Worm (Caenorhabditis elegans) whole organism, midembryonic: ENCODE results near the gene crh-1.
A peak's percentile ranks its signal among the peaks of the same experiment; 100 is the strongest.

Experiments
- T22C8.4 ChIP-seq: fragments of 200-800 bp; sonication (Bioruptor generic); IDR thresholded peaks from 2 replicates; pipeline ENCODE4 v1.3.6; 2022; ENCODE audit warnings: missing genetic modification characterization, missing compliant biosample characterization
- cog-1 ChIP-seq: sonication (generic microtip); optimal IDR thresholded peaks from 2 replicates; lab custom pipeline; 2016; ENCODE audit warnings: missing genetic modification characterization, missing compliant biosample characterization
- flt-1 ChIP-seq: fragments of 200-800 bp; sonication (Bioruptor generic); IDR thresholded peaks from 2 replicates; pipeline ENCODE4 v1.3.6; 2022; ENCODE audit warnings: missing genetic modification characterization, missing compliant biosample characterization
- klf-2 ChIP-seq: fragments of 200-800 bp; sonication (Bioruptor generic); conservative IDR thresholded peaks from 2 replicates; pipeline ENCODE4 v1.3.6; 2022; ENCODE audit warnings: missing genetic modification reagents, missing genetic modification characterization, missing compliant biosample characterization
- med-1 ChIP-seq: sonication (generic microtip); optimal IDR thresholded peaks from 2 replicates; lab custom pipeline; 2017; ENCODE audit warnings: missing genetic modification characterization, mild to moderate bottlenecking, missing compliant biosample characterization, antibody characterized with exemption, missing genetic modification reagents; ENCODE audit not compliant: insufficient read depth
- ref-1 ChIP-seq: fragments of 200-800 bp; sonication (Bioruptor generic); conservative IDR thresholded peaks from 2 replicates; pipeline ENCODE4 v1.3.6; 2022; ENCODE audit warnings: missing genetic modification reagents, missing genetic modification characterization, missing compliant biosample characterization
- tab-1 ChIP-seq: fragments of 200-800 bp; sonication (Bioruptor generic); IDR thresholded peaks from 2 replicates; pipeline ENCODE4 v1.3.6; 2022; ENCODE audit warnings: missing genetic modification characterization, missing compliant biosample characterization
- ztf-23 ChIP-seq: fragments of 200-800 bp; sonication (Bioruptor generic); IDR thresholded peaks from 2 replicates; pipeline ENCODE4 v1.3.6; 2022; ENCODE audit warnings: missing genetic modification reagents, missing genetic modification characterization, missing compliant biosample characterization
- ztf-29 ChIP-seq: fragments of 200-800 bp; sonication (Bioruptor generic); IDR thresholded peaks from 2 replicates; pipeline ENCODE4 v1.3.6; 2022; ENCODE audit warnings: missing genetic modification reagents, missing genetic modification characterization, missing compliant biosample characterization

crh-1 gene

ce11 chrIII:11657185-11657817 lies at the start of gene crh-1:
Gene crh-1 (plus strand): TSS chrIII:11657767.
- TF ChIP-seq cog-1 (peak; percentile 2), flt-1 (no peak)

DNA sequence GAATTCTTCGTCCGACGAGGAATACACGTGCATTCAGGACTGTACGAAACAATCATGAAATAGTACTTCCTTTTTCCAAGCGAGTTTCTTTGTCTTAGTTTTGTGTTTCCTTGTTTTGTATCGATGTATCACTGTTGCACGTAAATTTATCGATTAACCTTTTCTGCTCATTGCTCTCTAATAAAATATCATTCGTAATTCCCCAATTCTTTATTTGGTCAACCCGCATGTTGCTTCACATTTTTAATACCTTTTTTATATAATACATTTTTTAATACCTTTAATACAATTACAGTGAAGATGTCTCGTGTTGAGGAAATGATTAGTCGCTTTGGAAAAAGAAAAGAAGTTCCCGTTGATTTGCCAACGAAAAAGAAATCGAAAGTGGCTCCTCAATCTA lies 49.7 kb upstream of the crh-1 start, which contains the start of gene Y66D12A.1:
Gene Y66D12A.1, plus strand, starts transcription at position 301 of the 400 bp plus-strand sequence.
- TF ChIP-seq klf-2 (GFP tag; lab: Robert Waterston, UW), result no peak
- no peak for TF ChIP-seq cog-1

DNA sequence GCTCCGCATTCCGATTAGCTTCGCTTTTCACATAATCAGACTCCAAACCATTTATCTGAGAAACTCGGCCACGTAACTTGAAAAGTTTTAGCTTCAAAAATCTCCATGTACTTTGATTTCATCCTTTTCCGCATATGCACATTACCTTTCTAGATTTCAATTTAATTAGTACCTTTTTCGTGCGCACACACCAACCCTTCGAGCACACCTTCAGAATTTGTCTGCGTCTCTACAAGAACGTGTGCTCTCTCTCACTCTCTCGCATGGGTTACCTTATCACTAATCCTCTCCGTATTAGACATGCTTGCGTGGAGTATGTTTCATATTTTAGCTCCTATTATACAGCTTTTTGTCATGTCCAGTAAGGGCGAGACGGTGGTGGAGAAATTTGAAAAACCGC lies 48.0 kb upstream of the crh-1 start, which contains the start of gene Y66D12A.30:
Gene Y66D12A.30, plus strand, starts transcription at position 301 of the 400 bp plus-strand sequence.
- TF ChIP-seq T22C8.4, result no peak
- TF ChIP-seq cog-1, result no peak
- TF ChIP-seq ztf-23 (GFP tag; lab: Robert Waterston, UW), result no peak
- no peak for TF ChIP-seq ref-1 (GFP tag; lab: Robert Waterston, UW)
- TF ChIP-seq ztf-29 (GFP tag; lab: Robert Waterston, UW), result no peak

DNA sequence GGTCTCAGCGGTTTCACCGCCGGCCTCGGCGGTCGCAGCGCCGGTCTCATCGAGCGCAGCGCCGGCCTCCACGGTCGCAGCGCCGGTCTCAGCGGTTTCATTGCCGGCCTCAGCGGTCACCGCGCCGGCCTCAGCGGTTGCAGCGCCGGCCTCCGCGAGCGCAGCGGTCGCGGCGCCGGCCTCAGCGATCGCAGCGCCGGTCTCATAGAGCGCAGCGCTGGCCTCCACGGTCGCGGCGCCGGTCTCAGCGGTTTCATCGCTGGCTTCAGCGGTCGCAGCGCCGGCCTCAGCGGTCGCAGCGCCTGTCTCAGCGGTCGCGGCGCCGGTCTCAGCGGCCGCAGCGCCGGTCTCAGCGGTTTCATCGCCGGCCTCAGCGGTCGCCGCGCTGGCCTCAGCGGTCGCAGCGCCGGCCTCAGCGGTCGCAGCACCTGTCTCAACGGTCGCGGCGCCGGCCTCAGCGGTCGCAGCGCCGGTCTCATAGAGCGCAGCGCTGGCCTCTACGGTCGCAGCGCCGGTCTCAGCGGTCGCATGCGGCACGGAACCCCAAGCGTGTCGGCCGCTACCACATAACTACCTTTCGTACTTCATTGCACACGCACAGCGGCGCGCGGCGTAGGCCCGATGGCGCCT lies 45.8 kb upstream of the crh-1 start:
- TF ChIP-seq cog-1 (no peak), tab-1 (GFP tag; lab: Robert Waterston, UW) (no peak), flt-1 (no peak), ref-1 (GFP tag; lab: Robert Waterston, UW) (no peak), ztf-29 (GFP tag; lab: Robert Waterston, UW) (no peak), klf-2 (GFP tag; lab: Robert Waterston, UW) (no peak)

DNA sequence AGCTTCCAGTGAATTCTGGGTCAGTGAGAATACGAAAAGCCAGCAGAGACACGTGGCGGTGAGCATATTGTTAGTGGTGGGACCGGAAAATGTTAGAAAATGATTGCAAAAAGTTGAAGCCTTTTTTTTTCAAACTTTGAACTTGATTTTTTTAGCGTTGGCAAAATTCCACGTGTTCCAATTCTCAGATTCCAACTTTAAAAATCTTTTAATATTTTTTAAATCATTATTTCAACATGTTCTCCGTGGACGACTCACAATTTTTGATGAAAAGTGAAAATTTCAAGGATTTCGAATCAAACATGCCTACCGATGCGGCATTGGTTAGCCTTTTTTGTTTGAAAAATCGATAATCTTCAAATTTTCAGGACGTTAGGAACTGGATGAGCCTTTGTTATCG lies 45.2 kb upstream of the crh-1 start, which contains the start of the genes Y66A7A.9 and Y66A7A.4:
Gene Y66A7A.9, minus strand, starts transcription at position 101 of the 400 bp plus-strand sequence.
Gene Y66A7A.4, plus strand, starts transcription at position 237 of the 400 bp plus-strand sequence.
- TF ChIP-seq cog-1, result no peak
- TF ChIP-seq ref-1 (GFP tag; lab: Robert Waterston, UW), result no peak
- TF ChIP-seq klf-2 (GFP tag; lab: Robert Waterston, UW), result no peak
- no peak for TF ChIP-seq ztf-29 (GFP tag; lab: Robert Waterston, UW)
- no peak for TF ChIP-seq med-1

DNA sequence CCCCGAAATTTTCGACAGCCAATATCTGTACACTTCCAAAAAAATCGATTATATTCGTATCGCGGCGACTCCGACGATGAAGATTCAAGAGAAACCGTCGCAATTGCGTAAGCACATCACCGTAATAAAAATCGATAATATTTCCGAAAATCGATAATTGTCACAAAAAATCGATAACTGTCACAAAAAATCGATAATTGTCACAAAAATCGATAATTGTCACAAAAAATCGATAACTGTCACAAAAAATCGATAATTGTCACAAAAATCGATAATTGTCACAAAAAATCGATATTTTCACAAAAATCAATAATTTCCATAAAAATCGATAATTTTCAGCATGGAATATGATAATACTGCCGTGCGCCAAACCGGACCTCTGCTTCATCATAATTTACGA lies 43.2 kb upstream of the crh-1 start:
- peak; percentile 99 for TF ChIP-seq T22C8.4

DNA sequence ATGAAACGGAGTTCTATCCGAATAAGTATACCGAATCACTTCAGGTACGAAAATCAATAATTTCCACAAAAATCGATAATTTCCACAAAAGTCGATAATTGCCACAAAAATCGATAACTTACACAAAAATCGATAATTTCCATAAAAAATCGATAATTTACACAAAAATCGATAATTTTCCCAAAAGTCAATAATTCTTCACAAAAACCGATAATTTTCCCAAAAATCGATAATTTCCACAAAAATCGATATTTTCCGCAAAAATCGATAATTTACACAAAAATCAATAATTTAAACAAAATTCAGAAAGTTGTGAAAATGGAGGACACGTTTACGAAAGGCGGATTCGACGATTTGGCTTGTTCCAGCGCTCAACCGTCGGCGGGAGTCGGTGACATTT lies 42.7 kb upstream of the crh-1 start:
- TF ChIP-seq klf-2 (GFP tag; lab: Robert Waterston, UW), result no peak
- peak; percentile 99 for TF ChIP-seq T22C8.4

ce11 chrIII:11615802-11616201 lies 41.8 kb upstream of the crh-1 start:
- TF ChIP-seq flt-1 (no peak), T22C8.4 (no peak), ref-1 (GFP tag; lab: Robert Waterston, UW) (no peak), ztf-29 (GFP tag; lab: Robert Waterston, UW) (no peak)

DNA sequence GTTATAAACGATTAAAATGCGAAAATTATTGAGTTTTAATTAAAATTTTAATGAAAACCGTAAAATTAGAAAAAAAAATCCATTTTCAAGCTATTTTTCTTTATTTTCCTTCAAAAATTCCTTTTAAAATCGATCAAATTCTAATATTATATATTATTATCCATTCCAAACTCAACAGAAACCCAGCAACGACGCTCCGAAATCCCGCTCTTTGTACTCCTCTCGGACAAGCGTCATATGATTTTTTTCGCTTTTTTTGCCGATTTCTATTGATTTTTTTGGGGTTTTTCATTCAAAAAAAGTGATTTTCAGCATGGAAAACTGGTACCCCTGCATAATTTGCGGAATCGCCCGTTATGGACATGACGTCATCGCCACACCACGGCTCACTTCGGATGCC lies 41.1 kb upstream of the crh-1 start, which contains the start of gene ceh-91:
Gene ceh-91, plus strand, starts transcription at position 301 of the 400 bp plus-strand sequence.
- no peak for TF ChIP-seq cog-1
- TF ChIP-seq klf-2 (GFP tag; lab: Robert Waterston, UW), result no peak
- TF ChIP-seq ztf-23 (GFP tag; lab: Robert Waterston, UW), result no peak
- no peak for TF ChIP-seq tab-1 (GFP tag; lab: Robert Waterston, UW)
- no peak for TF ChIP-seq T22C8.4
- TF ChIP-seq med-1, result no peak

DNA sequence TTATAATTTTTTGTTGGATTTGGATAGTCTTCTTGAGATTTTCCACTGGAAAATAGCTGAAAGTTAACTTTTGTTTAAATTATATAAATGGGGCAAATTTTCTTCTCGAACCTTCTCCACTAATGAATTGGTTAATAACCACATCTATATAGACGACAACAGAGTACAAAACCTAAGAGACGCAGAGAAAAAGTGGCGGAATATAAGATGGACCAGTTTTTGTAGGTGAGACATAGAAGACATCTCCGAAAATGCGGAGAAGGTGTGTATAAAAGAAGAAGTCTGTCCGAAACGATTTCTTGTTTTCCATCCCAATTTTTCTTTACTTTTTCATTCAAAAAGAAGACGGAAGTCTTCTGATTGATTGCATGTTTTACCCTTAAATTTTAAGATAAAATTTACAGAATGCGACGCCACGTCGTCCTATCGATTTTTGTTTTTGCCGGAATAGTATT lies 32.7 kb upstream of the crh-1 start, which contains the start of gene gly-8:
Gene gly-8, plus strand, starts transcription at position 405 of the 455 bp plus-strand sequence.
- TF ChIP-seq T22C8.4 (no peak), flt-1 (no peak), cog-1 (no peak), med-1 (no peak), tab-1 (GFP tag; lab: Robert Waterston, UW) (no peak), klf-2 (GFP tag; lab: Robert Waterston, UW) (no peak), ztf-23 (GFP tag; lab: Robert Waterston, UW) (no peak), ref-1 (GFP tag; lab: Robert Waterston, UW) (no peak), ztf-29 (GFP tag; lab: Robert Waterston, UW) (no peak)

DNA sequence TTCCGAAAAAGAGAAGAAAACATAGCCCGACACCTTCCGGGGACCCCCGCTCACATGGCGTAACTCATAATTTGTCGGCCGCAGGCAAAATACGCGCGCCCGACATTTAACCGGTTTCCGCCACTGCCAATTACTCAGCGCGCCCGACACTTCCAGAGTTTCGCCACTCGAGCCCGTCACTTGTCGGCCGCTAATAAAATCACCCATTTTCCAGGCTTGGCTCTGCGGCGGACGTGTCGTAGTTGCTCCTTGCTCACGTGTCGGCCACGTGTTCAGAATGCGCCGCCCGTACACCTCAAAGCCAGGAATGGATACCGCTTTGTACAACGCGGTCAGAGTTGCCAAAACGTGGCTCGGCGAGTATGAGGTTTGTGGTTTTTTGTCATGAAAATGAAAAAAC lies 29.9 kb upstream of the crh-1 start:
- TF ChIP-seq cog-1 (no peak), med-1 (no peak), ztf-23 (GFP tag; lab: Robert Waterston, UW) (no peak), T22C8.4 (no peak), ref-1 (GFP tag; lab: Robert Waterston, UW) (no peak), flt-1 (no peak), tab-1 (GFP tag; lab: Robert Waterston, UW) (no peak), ztf-29 (GFP tag; lab: Robert Waterston, UW) (no peak), klf-2 (GFP tag; lab: Robert Waterston, UW) (no peak)
